Fruit fly (Drosophila melanogaster): ENCODE measurements around the gene Sry-delta.

Gene Sry-delta

DNA sequence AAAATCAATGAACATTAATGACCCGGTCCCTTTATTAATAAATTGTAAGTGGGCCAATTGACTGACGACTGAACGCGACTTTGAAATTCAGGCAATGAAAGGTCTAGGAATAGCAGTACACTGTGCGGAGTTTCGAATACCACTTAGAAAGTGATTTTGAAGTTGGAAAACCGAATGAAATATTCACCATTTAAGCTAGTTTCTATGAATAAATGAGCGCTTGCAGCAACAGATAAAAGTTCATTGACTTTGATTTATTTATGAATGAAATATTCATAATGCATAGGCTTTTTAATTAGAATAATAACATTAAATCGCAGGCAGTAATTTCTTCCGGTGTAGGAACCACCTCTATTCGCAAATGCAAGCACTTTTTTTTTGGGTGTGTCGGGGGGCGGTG, 22.1 kb upstream of the Sry-delta start (continued):
- TF ChIP-seq CG8319 (GFP tag; optimal IDR thresholded peaks at IDR 0.05) (no peak), CG6792 (GFP tag; optimal IDR thresholded peaks at IDR 0.05) (peak; percentile 24), CG3919 (GFP tag; optimal IDR thresholded peaks at IDR 0.05) (peak; percentile 31), CG10631 (GFP tag; optimal IDR thresholded peaks at IDR 0.05) (peak; percentile 12), Smox (GFP tag; optimal IDR thresholded peaks at IDR 0.05) (peak; percentile 14), Hr38 (GFP tag; optimal IDR thresholded peaks at IDR 0.05) (no peak), pdm3 (GFP tag; optimal IDR thresholded peaks at IDR 0.05) (no peak), Eip93F (GFP tag; optimal IDR thresholded peaks at IDR 0.05) (no peak), Blimp-1 (GFP tag; optimal IDR thresholded peaks at IDR 0.05) (no peak), CG8632 (GFP tag; optimal IDR thresholded peaks at IDR 0.05) (no peak), achi (GFP tag; optimal IDR thresholded peaks at IDR 0.05) (peak; percentile 1), CG6808 (GFP tag; optimal IDR thresholded peaks at IDR 0.05) (no peak), salr (GFP tag; optimal IDR thresholded peaks at IDR 0.05) (no peak), eg (GFP tag; IDR thresholded peaks at IDR 0.05) (peak; percentile 86), CG34406 (GFP tag; optimal IDR thresholded peaks at IDR 0.05) (peak; percentile 17)

DNA sequence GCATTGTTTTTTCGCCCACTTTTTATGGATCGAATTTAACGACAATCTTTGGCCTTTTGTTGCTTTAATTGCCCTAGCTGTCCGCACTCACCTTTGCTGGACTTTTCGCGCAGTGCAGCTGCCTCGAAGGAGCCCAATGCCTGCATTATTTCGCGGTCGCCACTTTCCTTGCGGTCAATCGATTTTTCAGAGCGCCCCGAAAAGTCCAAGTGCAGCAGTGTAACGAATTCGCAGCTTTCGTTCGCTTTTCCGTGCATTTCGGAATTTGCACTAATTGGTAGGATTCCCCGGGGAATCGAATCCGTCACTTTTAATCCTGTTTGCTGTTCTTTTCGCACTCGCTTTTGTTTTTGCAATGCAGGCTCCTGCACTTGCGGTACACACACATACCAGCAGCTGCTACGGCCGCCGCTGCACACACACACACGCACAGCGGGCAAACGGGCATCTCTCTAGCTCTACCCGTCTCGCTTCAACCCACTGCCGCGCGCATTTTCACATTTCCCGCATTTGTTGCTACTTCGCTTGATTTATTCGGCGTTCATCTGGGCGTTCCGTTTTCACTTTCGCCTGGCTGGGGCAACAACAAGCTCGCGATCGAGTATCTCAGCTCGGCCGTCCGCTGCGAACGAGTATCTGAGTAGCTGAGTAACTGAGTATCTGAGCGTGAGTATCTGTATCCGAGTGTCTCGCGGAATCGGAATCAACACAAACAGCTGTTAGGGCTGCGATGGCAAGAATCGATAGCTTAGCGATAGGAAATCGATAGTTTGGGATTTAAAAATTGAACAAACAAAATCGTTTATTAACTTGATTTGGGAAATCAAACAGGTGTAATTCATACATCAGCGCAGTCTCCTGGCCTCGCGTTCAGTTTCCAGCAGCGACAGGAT, 21.3 kb upstream of the Sry-delta start, which contains the start of gene Mgat2:
Gene Mgat2, minus strand, starts transcription at position 663 of the 893 bp plus-strand sequence.
- TF ChIP-seq salr (GFP tag; optimal IDR thresholded peaks at IDR 0.05) = no peak
- TF ChIP-seq dsx (GFP tag; optimal IDR thresholded peaks at IDR 0.05; ENCODE audit: poor library complexity, severe bottlenecking) = no peak
- TF ChIP-seq Sox102F (GFP tag; optimal IDR thresholded peaks at IDR 0.05) = no peak
- peak; percentile 50 for TF ChIP-seq CG16779 (tag; optimal IDR thresholded peaks at IDR 0.05)
- TF ChIP-seq topi (GFP tag; optimal IDR thresholded peaks at IDR 0.05) = peak; percentile 10
- TF ChIP-seq CG10669 (GFP tag; optimal IDR thresholded peaks at IDR 0.05) = peak; percentile 35
- TF ChIP-seq Eip78C (GFP tag) = peak; percentile 80
- TF ChIP-seq CG34406 (GFP tag; optimal IDR thresholded peaks at IDR 0.05) = peak; percentile 4
- peak; percentile 68 for TF ChIP-seq Lpt (GFP tag; optimal IDR thresholded peaks at IDR 0.05)
- peak; percentile 42 for TF ChIP-seq CG1621 (tag; optimal IDR thresholded peaks at IDR 0.05)
- TF ChIP-seq CG6276 (GFP tag; optimal IDR thresholded peaks at IDR 0.05) = no peak
- TF ChIP-seq CG6854 (GFP tag; optimal IDR thresholded peaks at IDR 0.05) = peak; percentile 92
- peak; percentile 62; the same call in 2 of the 3 replicates for TF ChIP-seq eg (GFP tag; IDR thresholded peaks at IDR 0.05)
- TF ChIP-seq Blimp-1 (GFP tag; optimal IDR thresholded peaks at IDR 0.05) = peak; percentile 99
- TF ChIP-seq CG7368 (GFP tag; optimal IDR thresholded peaks at IDR 0.05) = no peak
- peak; percentile 63; the same call in 2 of the 3 replicates for TF ChIP-seq CG8119 (GFP tag; IDR thresholded peaks at IDR 0.05)
- no peak for TF ChIP-seq acj6 (GFP tag; optimal IDR thresholded peaks at IDR 0.05)
- TF ChIP-seq esn (GFP tag; optimal IDR thresholded peaks at IDR 0.05) = peak; percentile 54
- TF ChIP-seq CG15336 (GFP tag; IDR thresholded peaks at IDR 0.05) = peak; percentile 74
- no peak for TF ChIP-seq CG4318 (GFP tag; optimal IDR thresholded peaks at IDR 0.05)

DNA sequence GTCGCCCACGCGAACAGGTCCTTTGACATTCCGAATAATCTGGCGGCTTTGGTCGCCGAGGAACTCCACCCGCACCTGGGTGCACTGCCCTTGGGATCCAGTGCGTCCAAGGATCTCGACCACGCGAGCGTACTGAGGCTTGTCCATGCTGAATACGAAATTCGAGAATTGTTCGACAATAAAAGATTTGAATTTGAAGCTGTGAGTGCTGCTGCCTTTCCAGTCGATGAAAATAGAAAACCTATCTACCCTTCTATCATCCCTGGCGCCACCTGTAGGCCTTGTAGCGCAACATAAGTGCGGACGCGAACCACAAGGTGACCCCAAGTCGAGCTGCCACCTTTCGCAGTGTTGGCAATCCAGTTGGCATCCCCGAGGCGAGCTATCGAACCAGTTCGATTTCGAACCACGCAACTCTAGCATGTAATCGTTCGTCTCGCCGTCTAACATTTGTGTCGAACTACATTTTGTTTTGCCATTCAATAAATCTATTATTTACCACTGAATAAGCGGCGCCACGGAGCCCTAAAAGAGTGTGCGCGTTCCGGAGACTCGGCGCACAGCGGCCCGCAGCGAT, 20.6 kb upstream of the Sry-delta start, which contains the start of the genes RpS28a and Axn:
Gene RpS28a, minus strand, starts transcription at position 197 of the 577 bp plus-strand sequence.
Gene Axn, plus strand, starts transcription at position 391 of the 577 bp plus-strand sequence.
- TF ChIP-seq pdm3 (GFP tag; optimal IDR thresholded peaks at IDR 0.05) (no peak), Eip93F (GFP tag; optimal IDR thresholded peaks at IDR 0.05) (no peak), Smox (GFP tag; optimal IDR thresholded peaks at IDR 0.05) (no peak), CG10669 (GFP tag; optimal IDR thresholded peaks at IDR 0.05) (no peak), CG1621 (tag; optimal IDR thresholded peaks at IDR 0.05) (no peak), CG31627 (GFP tag; optimal IDR thresholded peaks at IDR 0.05) (peak; percentile 6), Hr39 (GFP tag; optimal IDR thresholded peaks at IDR 0.05) (peak; percentile 9), esn (GFP tag; optimal IDR thresholded peaks at IDR 0.05) (no peak), Met (GFP tag; optimal IDR thresholded peaks at IDR 0.05) (no peak), CG8119 (GFP tag; IDR thresholded peaks at IDR 0.05) (no peak), svp (GFP tag) (peak; percentile 96), cyc (GFP tag; optimal IDR thresholded peaks at IDR 0.05) (peak; percentile 1), CG7368 (GFP tag; optimal IDR thresholded peaks at IDR 0.05) (no peak), CG3919 (GFP tag; optimal IDR thresholded peaks at IDR 0.05) (no peak), CG8319 (GFP tag; optimal IDR thresholded peaks at IDR 0.05) (peak; percentile 100)

Data from whole organism, prepupa.